Worm (Caenorhabditis elegans) whole organism, mixed stage, embryonic: ENCODE results near the gene F34D10.3.

Experiments
- M03D4.4 ChIP-seq: sonication (generic microtip); optimal IDR thresholded peaks from 2 replicates; lab custom pipeline; 2017; ENCODE audit warnings: mild to moderate bottlenecking, missing genetic modification characterization, missing compliant biosample characterization
- bed-3 ChIP-seq: fragments of 200-800 bp; sonication (Bioruptor generic); optimal IDR thresholded peaks from 3 replicates; lab custom pipeline; 2018; ENCODE audit warnings: mild to moderate bottlenecking, missing genetic modification characterization, moderate library complexity, missing compliant biosample characterization
- blmp-1 ChIP-seq: fragments of 150-350 bp; optimal IDR thresholded peaks from 2 replicates; lab custom pipeline; 2014; ENCODE audit warnings: missing biosample characterization, missing genetic modification characterization
- ceh-39 ChIP-seq: fragments of 150-350 bp; optimal IDR thresholded peaks from 2 replicates; lab custom pipeline; 2014; ENCODE audit warnings: missing biosample characterization, missing genetic modification characterization
- ceh-43 ChIP-seq: fragments of 200-800 bp; sonication (Bioruptor generic); optimal IDR thresholded peaks from 2 replicates; lab custom pipeline; 2018; ENCODE audit warnings: mild to moderate bottlenecking, missing genetic modification characterization, moderate library complexity, missing compliant biosample characterization
- ceh-83 ChIP-seq: fragments of 200-800 bp; sonication (Bioruptor generic); optimal IDR thresholded peaks from 2 replicates; lab custom pipeline; 2018; ENCODE audit warnings: mild to moderate bottlenecking, missing genetic modification characterization, missing compliant biosample characterization
- ces-1 ChIP-seq: fragments of 150-350 bp; optimal IDR thresholded peaks from 2 replicates; lab custom pipeline; 2014; ENCODE audit warnings: missing biosample characterization, missing genetic modification reagents, missing genetic modification characterization
- cnd-1 ChIP-seq: fragments of 200-800 bp; sonication (Bioruptor generic); optimal IDR thresholded peaks from 2 replicates; lab custom pipeline; 2018; ENCODE audit warnings: mild to moderate bottlenecking, missing genetic modification characterization, missing compliant biosample characterization
- drap-1 ChIP-seq: fragments of 200-800 bp; sonication (Bioruptor generic); optimal IDR thresholded peaks from 3 replicates; lab custom pipeline; 2018; ENCODE audit warnings: mild to moderate bottlenecking, missing genetic modification characterization, missing compliant biosample characterization
- elt-1 ChIP-seq: sonication (generic microtip); optimal IDR thresholded peaks from 2 replicates; lab custom pipeline; 2017; ENCODE audit warnings: missing genetic modification characterization, mild to moderate bottlenecking, missing compliant biosample characterization, antibody characterized with exemption, moderate library complexity, borderline replicate concordance; ENCODE audit not compliant: insufficient read depth
- elt-3 ChIP-seq: fragments of 150-350 bp; optimal IDR thresholded peaks from 2 replicates; lab custom pipeline; 2014; ENCODE audit warnings: missing biosample characterization, missing genetic modification characterization
- flh-1 ChIP-seq: fragments of 200-800 bp; sonication (Bioruptor generic); optimal IDR thresholded peaks from 2 replicates; lab custom pipeline; 2018; ENCODE audit warnings: mild to moderate bottlenecking, missing genetic modification characterization, moderate library complexity, missing compliant biosample characterization
- ham-2 ChIP-seq: fragments of 200-800 bp; sonication (Bioruptor generic); optimal IDR thresholded peaks from 2 replicates; lab custom pipeline; 2018; ENCODE audit warnings: mild to moderate bottlenecking, missing genetic modification characterization, missing compliant biosample characterization
- hlh-1 ChIP-seq: fragments of 150-350 bp; optimal IDR thresholded peaks from 2 replicates; lab custom pipeline; 2014; ENCODE audit warnings: missing biosample characterization, missing genetic modification reagents, missing genetic modification characterization
- lsy-2 ChIP-seq: fragments of 150-350 bp; optimal IDR thresholded peaks from 2 replicates; lab custom pipeline; 2014; ENCODE audit warnings: missing biosample characterization, missing genetic modification characterization
- mab-5 ChIP-seq: fragments of 150-350 bp; optimal IDR thresholded peaks from 2 replicates; lab custom pipeline; 2014; ENCODE audit warnings: missing biosample characterization, missing genetic modification characterization
- mep-1 ChIP-seq: fragments of 150-350 bp; optimal IDR thresholded peaks from 2 replicates; lab custom pipeline; 2017; ENCODE audit warnings: missing biosample characterization, missing genetic modification reagents, missing genetic modification characterization, inconsistent platforms
- nhr-12 ChIP-seq: fragments of 150-350 bp; optimal IDR thresholded peaks from 2 replicates; lab custom pipeline; 2014; ENCODE audit warnings: missing biosample characterization, missing genetic modification characterization
- nhr-2 ChIP-seq: fragments of 150-350 bp; optimal IDR thresholded peaks from 2 replicates; lab custom pipeline; 2014; ENCODE audit warnings: missing biosample characterization, missing genetic modification characterization
- nhr-237 ChIP-seq: fragments of 150-350 bp; optimal IDR thresholded peaks from 2 replicates; lab custom pipeline; 2014; ENCODE audit warnings: missing biosample characterization, missing genetic modification characterization
- nhr-28 ChIP-seq: fragments of 150-350 bp; optimal IDR thresholded peaks from 2 replicates; lab custom pipeline; 2014; ENCODE audit warnings: missing biosample characterization, missing genetic modification characterization
- nhr-76 ChIP-seq: sonication (generic microtip); optimal IDR thresholded peaks from 2 replicates; lab custom pipeline; 2017; ENCODE audit warnings: missing biosample characterization, missing genetic modification characterization
- pha-4 ChIP-seq: fragments of 150-350 bp; optimal IDR thresholded peaks from 2 replicates; lab custom pipeline; 2018; ENCODE audit warnings: missing biosample characterization, missing genetic modification reagents, missing genetic modification characterization
- sem-2 ChIP-seq: fragments of 200-800 bp; sonication (Bioruptor generic); optimal IDR thresholded peaks from 2 replicates; lab custom pipeline; 2018; ENCODE audit warnings: mild to moderate bottlenecking, missing genetic modification characterization, missing compliant biosample characterization
- snpc-4 ChIP-seq: fragments of 150-350 bp; optimal IDR thresholded peaks from 2 replicates; lab custom pipeline; 2014; ENCODE audit warnings: missing biosample characterization, missing genetic modification characterization
- sptf-1 ChIP-seq: sonication (generic microtip); optimal IDR thresholded peaks from 2 replicates; lab custom pipeline; 2017; ENCODE audit warnings: mild to moderate bottlenecking, missing genetic modification characterization, moderate library complexity, missing compliant biosample characterization
- tbx-8 ChIP-seq: fragments of 200-800 bp; sonication (Bioruptor generic); optimal IDR thresholded peaks from 2 replicates; lab custom pipeline; 2018; ENCODE audit warnings: mild to moderate bottlenecking, missing genetic modification characterization, moderate library complexity, missing compliant biosample characterization
- unc-120 ChIP-seq: sonication (generic microtip); optimal IDR thresholded peaks from 2 replicates; lab custom pipeline; 2017; ENCODE audit warnings: missing genetic modification characterization, missing compliant biosample characterization; ENCODE audit not compliant: poor library complexity, severe bottlenecking
- unc-39 ChIP-seq: fragments of 150-350 bp; optimal IDR thresholded peaks from 2 replicates; lab custom pipeline; 2014; ENCODE audit warnings: missing biosample characterization, missing genetic modification characterization
- unc-62 ChIP-seq: fragments of 150-350 bp; optimal IDR thresholded peaks from 2 replicates; lab custom pipeline; 2014; ENCODE audit warnings: missing biosample characterization, missing genetic modification reagents, missing genetic modification characterization
- zip-8 ChIP-seq: fragments of 150-350 bp; optimal IDR thresholded peaks from 2 replicates; lab custom pipeline; 2014; ENCODE audit warnings: missing biosample characterization, missing genetic modification characterization

F34D10.3 gene

ce11 chrIII:3701411-3702310 lies 32.4 kb upstream of the F34D10.3 start, which contains the start of the genes pdi-1 and C14B1.2:
Gene pdi-1 (minus strand): TSS chrIII:3701461.
Gene C14B1.2 (plus strand): TSS chrIII:3702260.
- TF ChIP-seq sptf-1 (peak; percentile 16), unc-120 (tag; lab: Kevin White, UChicago) (no peak), nhr-237 (tag; lab: Kevin White, UChicago) (no peak), zip-8 (no peak), pha-4 (tag; lab: Kevin White, UChicago) (no peak), ham-2 (peak; percentile 50), tbx-8 (GFP tag; lab: Kevin White, UChicago) (no peak), nhr-2 (tag; lab: Kevin White, UChicago) (peak; percentile 63), bed-3 (GFP tag; lab: Kevin White, UChicago) (no peak), ces-1 (GFP tag; lab: Kevin White, UChicago) (no peak), nhr-12 (tag; lab: Kevin White, UChicago) (no peak), M03D4.4 (tag; lab: Kevin White, UChicago) (peak; percentile 18)

ce11 chrIII:3703397-3703796 lies 30.7 kb upstream of the F34D10.3 start, which contains the start of gene C14B1.3:
Gene C14B1.3 (plus strand): TSS chrIII:3703564.
- TF ChIP-seq ceh-83 (GFP tag; lab: Kevin White, UChicago) (no peak), lsy-2 (tag; lab: Kevin White, UChicago) (peak; percentile 5)

- TF ChIP-seq cnd-1 (tag; lab: Kevin White, UChicago) (no peak), lsy-2 (tag; lab: Kevin White, UChicago) (peak; percentile 55), ces-1 (GFP tag; lab: Kevin White, UChicago) (peak; percentile 12), mab-5 (tag; lab: Kevin White, UChicago) (no peak)
Observed at ce11 chrIII:3704967-3705366, 29.1 kb upstream of the F34D10.3 start, which contains the start of gene wdr-5.1. Gene wdr-5.1 (plus strand): TSS chrIII:3705285.

- TF ChIP-seq nhr-28 (tag; lab: Kevin White, UChicago) = no peak
- no peak for TF ChIP-seq nhr-237 (tag; lab: Kevin White, UChicago)
- TF ChIP-seq cnd-1 (tag; lab: Kevin White, UChicago) = no peak
- no peak for TF ChIP-seq drap-1 (GFP tag; lab: Kevin White, UChicago)
- no peak for TF ChIP-seq lsy-2 (tag; lab: Kevin White, UChicago)
- no peak for TF ChIP-seq snpc-4
- TF ChIP-seq, all 35 proteins: peak for 0
Observed at ce11 chrIII:3706586-3706985, 27.5 kb upstream of the F34D10.3 start, which contains the start of gene dph-1. Gene dph-1 (plus strand): TSS chrIII:3706886.

- TF ChIP-seq blmp-1 (tag; lab: Kevin White, UChicago) (no peak), nhr-28 (tag; lab: Kevin White, UChicago) (no peak), unc-62 (no peak), ces-1 (GFP tag; lab: Kevin White, UChicago) (no peak), unc-39 (tag; lab: Kevin White, UChicago) (no peak), snpc-4 (no peak), flh-1 (GFP tag; lab: Kevin White, UChicago) (no peak), ceh-39 (tag; lab: Kevin White, UChicago) (no peak)
Observed at ce11 chrIII:3709030-3709429, 25.0 kb upstream of the F34D10.3 start, which contains the start of gene alkb-8. Gene alkb-8 (plus strand): TSS chrIII:3709330.

ce11 chrIII:3713163-3713562 lies 20.9 kb upstream of the F34D10.3 start, which contains the start of gene nrde-1:
Gene nrde-1 (plus strand): TSS chrIII:3713463.
- TF ChIP-seq hlh-1 (tag; lab: Kevin White, UChicago) (no peak), unc-62 (no peak), blmp-1 (tag; lab: Kevin White, UChicago) (no peak), nhr-12 (tag; lab: Kevin White, UChicago) (no peak), mep-1 (tag; lab: Kevin White, UChicago) (no peak), elt-3 (tag; lab: Kevin White, UChicago) (no peak), flh-1 (GFP tag; lab: Kevin White, UChicago) (no peak), drap-1 (GFP tag; lab: Kevin White, UChicago) (no peak), mab-5 (tag; lab: Kevin White, UChicago) (no peak), nhr-2 (tag; lab: Kevin White, UChicago) (no peak), nhr-76 (tag; lab: Kevin White, UChicago) (no peak), ceh-83 (GFP tag; lab: Kevin White, UChicago) (no peak), elt-1 (tag; lab: Kevin White, UChicago) (no peak), ceh-43 (GFP tag; lab: Kevin White, UChicago) (no peak), sem-2 (GFP tag; lab: Kevin White, UChicago) (no peak)
- TF ChIP-seq, all 35 proteins: peak for 0
